Worm (Caenorhabditis elegans): ENCODE results near the gene ric-4.

Gene ric-4

ce11 chrV:10221317-10221716 is 48.8 kb downstream of the ric-4 start, which contains the start of the genes fipr-5 and fipr-9:
Gene fipr-5 (minus strand): TSS chrV:10221417.
Gene fipr-9 (plus strand): TSS chrV:10221662.
- no peak for TF ChIP-seq ztf-29 (GFP tag; IDR thresholded peaks at IDR 0.05)
- TF ChIP-seq cog-1 (tag; optimal IDR thresholded peaks at IDR 0.05), result no peak

ce11 chrV:10220605-10221004 is 49.5 kb downstream of the ric-4 start, which contains the start of gene C12D8.13:
Gene C12D8.13 (minus strand): TSS chrV:10220705.
- TF ChIP-seq T22C8.4 (GFP tag; IDR thresholded peaks at IDR 0.05), result no peak
- TF ChIP-seq med-1 (GFP tag; optimal IDR thresholded peaks at IDR 0.05; ENCODE audit: insufficient read depth), result no peak
- no peak for TF ChIP-seq ztf-23 (GFP tag; IDR thresholded peaks at IDR 0.05)
- TF ChIP-seq klf-2 (GFP tag; conservative IDR thresholded peaks at IDR 0.05), result no peak
- TF ChIP-seq flt-1 (GFP tag; IDR thresholded peaks at IDR 0.05), result no peak

- no peak for TF ChIP-seq tab-1 (GFP tag; IDR thresholded peaks at IDR 0.05)
- no peak for TF ChIP-seq ztf-23 (GFP tag; IDR thresholded peaks at IDR 0.05)
- no peak for TF ChIP-seq ztf-29 (GFP tag; IDR thresholded peaks at IDR 0.05)
- TF ChIP-seq klf-2 (GFP tag; conservative IDR thresholded peaks at IDR 0.05), result no peak
- TF ChIP-seq flt-1 (GFP tag; IDR thresholded peaks at IDR 0.05), result no peak
- no peak for TF ChIP-seq T22C8.4 (GFP tag; IDR thresholded peaks at IDR 0.05)
- TF ChIP-seq ref-1 (GFP tag; conservative IDR thresholded peaks at IDR 0.05), result no peak
- TF ChIP-seq med-1 (GFP tag; optimal IDR thresholded peaks at IDR 0.05; ENCODE audit: insufficient read depth), result no peak
Measured at ce11 chrV:10216724-10217123, 53.4 kb downstream of the ric-4 start, which contains the start of gene ZK856.14. Gene ZK856.14 (plus strand): TSS chrV:10217024.

- TF ChIP-seq med-1 (GFP tag; optimal IDR thresholded peaks at IDR 0.05; ENCODE audit: insufficient read depth) (no peak), ztf-29 (GFP tag; IDR thresholded peaks at IDR 0.05) (no peak), T22C8.4 (GFP tag; IDR thresholded peaks at IDR 0.05) (no peak)
Measured at ce11 chrV:10212627-10213026, 57.5 kb downstream of the ric-4 start, which contains the start of gene hpo-40. Gene hpo-40 (plus strand): TSS chrV:10212927.

ce11 chrV:10212027-10212426 is 58.1 kb downstream of the ric-4 start, which contains the start of gene zhit-3:
Gene zhit-3 (minus strand): TSS chrV:10212127.
- TF ChIP-seq ztf-29 (GFP tag; IDR thresholded peaks at IDR 0.05), result no peak
- no peak for TF ChIP-seq cog-1 (tag; optimal IDR thresholded peaks at IDR 0.05)
- no peak for TF ChIP-seq ztf-23 (GFP tag; IDR thresholded peaks at IDR 0.05)
- no peak for TF ChIP-seq ref-1 (GFP tag; conservative IDR thresholded peaks at IDR 0.05)
- no peak for TF ChIP-seq flt-1 (GFP tag; IDR thresholded peaks at IDR 0.05)
- TF ChIP-seq med-1 (GFP tag; optimal IDR thresholded peaks at IDR 0.05; ENCODE audit: insufficient read depth), result no peak
- TF ChIP-seq T22C8.4 (GFP tag; IDR thresholded peaks at IDR 0.05), result no peak
- no peak for TF ChIP-seq tab-1 (GFP tag; IDR thresholded peaks at IDR 0.05)
- TF ChIP-seq klf-2 (GFP tag; conservative IDR thresholded peaks at IDR 0.05), result no peak

Data from whole organism, midembryonic.